Fruit fly (Drosophila melanogaster) whole organism: Measurements from ENCODE around the gene CG17239.

Source experiments
- CG8478 ChIP-seq: fragments of >200 bp; optimal IDR thresholded peaks from 2 replicates; lab custom pipeline; 2018; ENCODE audit warnings: inconsistent platforms
- Dll ChIP-seq: fragments of >200 bp; optimal IDR thresholded peaks from 2 replicates; lab custom pipeline; 2017
- EcR ChIP-seq, 2 experiments: fragments of >200 bp; optimal IDR thresholded peaks; 2 replicates each; lab custom pipeline; 2017; ENCODE audit warnings: missing biosample characterization in 2 of 2, missing genetic modification characterization in 2 of 2, missing genetic modification reagents in 2 of 2
- pan ChIP-seq: fragments of >200 bp; optimal IDR thresholded peaks from 2 replicates; lab custom pipeline; 2017
- psq ChIP-seq: fragments of >200 bp; optimal IDR thresholded peaks from 2 replicates; lab custom pipeline; 2017
- usp ChIP-seq: fragments of >200 bp; optimal IDR thresholded peaks from 2 replicates; lab custom pipeline; 2017; ENCODE audit warnings: missing biosample characterization, missing genetic modification characterization, mixed read lengths

- TF ChIP-seq CG8478 (lab: Kevin White, UChicago) = no peak
- no peak for TF ChIP-seq EcR (GFP tag; optimal IDR thresholded peaks at IDR 0.05; lab: Kevin White, UChicago)
- no peak for TF ChIP-seq Dll (lab: Kevin White, UChicago)
- no peak for TF ChIP-seq pan
- TF ChIP-seq psq (lab: Kevin White, UChicago) = no peak
- TF ChIP-seq usp (GFP tag; lab: Kevin White, UChicago) = no peak
Measured at dm6 chr2L:2286773-2287172, 34.6 kb upstream of the CG17239 start, which contains the start of gene CG31681.
